Fruit fly (Drosophila melanogaster): ENCODE results near the gene RecQ4.

RecQ4 gene

dm6 chr3L:8137448-8137906 lies 38.3 kb downstream of the RecQ4 start, which contains the start of the genes Setx and mus301 (continued):
- TF ChIP-seq dpn (GFP tag; optimal IDR thresholded peaks at IDR 0.05): peak; percentile 83 to 90
- TF ChIP-seq danr (GFP tag; IDR thresholded peaks at IDR 0.05): peak; percentile 54; the same call in 1 of the 2 replicates
- TF ChIP-seq Hey (tag; optimal IDR thresholded peaks at IDR 0.05): no peak
- TF ChIP-seq CG12071 (GFP tag; optimal IDR thresholded peaks at IDR 0.05): no peak
- TF ChIP-seq lbe (GFP tag; optimal IDR thresholded peaks at IDR 0.05): peak; percentile 84
- peak; percentile 54 for TF ChIP-seq CG3995 (GFP tag; optimal IDR thresholded peaks at IDR 0.05)
- peak; percentile 87 for TF ChIP-seq mam (GFP tag; optimal IDR thresholded peaks at IDR 0.05)
- no peak for TF ChIP-seq chinmo (GFP tag; IDR thresholded peaks at IDR 0.05; ENCODE audit: partially characterized antibody)
- TF ChIP-seq caup (GFP tag; optimal IDR thresholded peaks at IDR 0.05; ENCODE audit: severe bottlenecking): peak; percentile 81
- TF ChIP-seq CG4854 (GFP tag; optimal IDR thresholded peaks at IDR 0.05): peak; percentile 76
- peak; percentile 65 for TF ChIP-seq ab (GFP tag; optimal IDR thresholded peaks at IDR 0.05)
- peak; percentile 82 for TF ChIP-seq CG8944 (GFP tag; optimal IDR thresholded peaks at IDR 0.05)
- TF ChIP-seq esg (GFP tag; conservative IDR thresholded peaks at IDR 0.05): peak; percentile 59
- TF ChIP-seq nau (GFP tag; optimal IDR thresholded peaks at IDR 0.05): no peak
- TF ChIP-seq CG15601 (tag; optimal IDR thresholded peaks at IDR 0.05): peak; percentile 75
- peak; percentile 79 for TF ChIP-seq maf-S (GFP tag; optimal IDR thresholded peaks at IDR 0.05)
- peak; percentile 46; the same call in 2 of the 3 replicates for TF ChIP-seq ase (GFP tag; IDR thresholded peaks at IDR 0.05)
- no peak for TF ChIP-seq unpg (GFP tag; optimal IDR thresholded peaks at IDR 0.05)
- TF ChIP-seq jigr1 (GFP tag; IDR thresholded peaks at IDR 0.05): no peak
- peak; percentile 80 for TF ChIP-seq dm (GFP tag; optimal IDR thresholded peaks at IDR 0.05)
- peak; percentile 55 for TF ChIP-seq CG31388 (GFP tag; optimal IDR thresholded peaks at IDR 0.05)
- no peak for TF ChIP-seq prd (optimal IDR thresholded peaks at IDR 0.05)
- TF ChIP-seq prd (GFP tag; IDR thresholded peaks at IDR 0.05): peak; percentile 84
- TF ChIP-seq CG10209 (GFP tag; optimal IDR thresholded peaks at IDR 0.05): peak; percentile 79
- TF ChIP-seq CG17359 (tag; optimal IDR thresholded peaks at IDR 0.05): no peak
- peak; percentile 68 for TF ChIP-seq Atf6 (GFP tag; IDR thresholded peaks at IDR 0.05)
- TF ChIP-seq Kr (GFP tag; optimal IDR thresholded peaks at IDR 0.05): no peak
- no peak for TF ChIP-seq exex (tag; optimal IDR thresholded peaks at IDR 0.05)
- no peak for TF ChIP-seq crol (GFP tag; IDR thresholded peaks at IDR 0.05)
- no peak for TF ChIP-seq CG2678 (tag; optimal IDR thresholded peaks at IDR 0.05)
- TF ChIP-seq gcm (GFP tag; optimal IDR thresholded peaks at IDR 0.05): no peak
- TF ChIP-seq unc-4 (GFP tag; IDR thresholded peaks at IDR 0.05; ENCODE audit: partially characterized antibody): peak; percentile 17; the same call in 1 of the 2 replicates
- peak; percentile 64; the same call in 1 of the 2 replicates for TF ChIP-seq CG14441 (GFP tag; IDR thresholded peaks at IDR 0.05)
- no peak for TF ChIP-seq otp (GFP tag; IDR thresholded peaks at IDR 0.05)
- TF ChIP-seq HLH4C (GFP tag; IDR thresholded peaks at IDR 0.05; ENCODE audit: partially characterized antibody): no peak
- peak; percentile 75 for TF ChIP-seq CG10543 (GFP tag; optimal IDR thresholded peaks at IDR 0.05)
- peak; percentile 76 for TF ChIP-seq shn (GFP tag; optimal IDR thresholded peaks at IDR 0.05)
- peak; percentile 21 for TF ChIP-seq CG1529 (GFP tag; optimal IDR thresholded peaks at IDR 0.05)
- TF ChIP-seq CG4820 (GFP tag; optimal IDR thresholded peaks at IDR 0.05): peak; percentile 80
- peak; percentile 82 for TF ChIP-seq CG9727 (GFP tag; optimal IDR thresholded peaks at IDR 0.05)
- peak; percentile 82 for TF ChIP-seq jumu (GFP tag; optimal IDR thresholded peaks at IDR 0.05)
- TF ChIP-seq CG4328 (GFP tag; optimal IDR thresholded peaks at IDR 0.05): peak; percentile 37
- no peak for TF ChIP-seq Eip74EF (GFP tag; optimal IDR thresholded peaks at IDR 0.05)
- TF ChIP-seq gfzf (GFP tag; optimal IDR thresholded peaks at IDR 0.05): peak; percentile 92
- TF ChIP-seq Sox100B (GFP tag; optimal IDR thresholded peaks at IDR 0.05): peak; percentile 70
- peak; percentile 45; the same call in 1 of the 2 replicates for TF ChIP-seq CG8765 (GFP tag; IDR thresholded peaks at IDR 0.05)
- TF ChIP-seq Sin3A (optimal IDR thresholded peaks at IDR 0.05): peak; percentile 94
- no peak for TF ChIP-seq CG31441 (GFP tag; IDR thresholded peaks at IDR 0.05)
- no peak for TF ChIP-seq en (GFP tag; optimal IDR thresholded peaks at IDR 0.05)
- TF ChIP-seq CG10321 (GFP tag; IDR thresholded peaks at IDR 0.05): 0 out of 2 replicates have a peak, but pooled peaks have one; percentile 35
- TF ChIP-seq fd102C (GFP tag; optimal IDR thresholded peaks at IDR 0.05): no peak
